Fruit fly (Drosophila melanogaster): Measurements from ENCODE around the gene PGRP-SB1.

DNA sequence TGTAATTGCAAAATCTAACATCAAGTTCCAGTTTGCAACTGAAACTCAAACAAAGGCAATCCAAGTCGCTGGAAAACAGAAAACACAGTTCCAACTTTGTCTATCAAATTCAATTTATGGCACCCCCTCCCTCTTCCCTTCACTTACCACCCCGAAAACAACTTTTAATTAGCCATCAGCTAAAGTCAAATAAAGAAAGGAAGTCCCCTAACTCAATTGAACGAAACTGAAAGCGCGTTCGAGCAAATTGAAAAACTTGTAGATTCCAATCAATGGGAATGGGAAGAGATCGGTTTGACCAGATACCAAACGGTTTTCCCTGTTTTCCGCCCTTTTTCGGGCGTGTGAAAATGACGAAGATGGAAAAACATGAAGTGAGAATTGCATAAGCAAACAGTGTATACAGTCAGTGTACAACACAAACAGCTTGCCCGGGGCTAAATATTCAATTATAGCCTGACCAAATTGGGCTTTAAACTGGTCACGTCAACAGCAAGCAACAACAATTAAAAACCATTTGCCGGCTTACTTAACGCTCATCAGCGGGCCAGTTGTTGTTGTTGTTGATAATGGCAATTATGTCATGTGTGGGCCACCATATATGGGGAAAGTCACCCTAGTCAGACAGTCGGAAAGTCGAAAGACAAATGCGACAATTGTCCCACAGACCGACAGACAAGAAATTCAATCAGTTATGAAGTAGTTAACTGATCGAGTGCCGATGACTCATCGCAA, 28.3 kb downstream of the PGRP-SB1 start:
- no peak for TF ChIP-seq CG8478 (optimal IDR thresholded peaks at IDR 0.05)
- no peak for TF ChIP-seq CTCF (optimal IDR thresholded peaks at IDR 0.05)
